Worm (Caenorhabditis elegans) whole organism, L1 larva: ENCODE measurements around the gene F53C3.4.
A peak's percentile ranks its signal among the peaks of the same experiment; 100 is the strongest.

Experiments
- C04F5.9 ChIP-seq: sonication (generic microtip); optimal IDR thresholded peaks from 2 replicates; lab custom pipeline; 2016; ENCODE audit warnings: missing genetic modification characterization, missing compliant biosample characterization
- C16A3.4 ChIP-seq: fragments of 150-350 bp; optimal IDR thresholded peaks from 2 replicates; lab custom pipeline; 2014; ENCODE audit warnings: missing biosample characterization, missing genetic modification characterization
- F16B12.6 ChIP-seq: fragments of 150-350 bp; optimal IDR thresholded peaks from 2 replicates; lab custom pipeline; 2014; ENCODE audit warnings: missing biosample characterization, missing genetic modification characterization
- ama-1 ChIP-seq: fragments of 150-350 bp; optimal IDR thresholded peaks from 2 replicates; lab custom pipeline; 2014
- blmp-1 ChIP-seq: fragments of 150-350 bp; optimal IDR thresholded peaks from 2 replicates; lab custom pipeline; 2014; ENCODE audit warnings: missing biosample characterization, missing genetic modification characterization
- ceh-8 ChIP-seq: fragments of 200-800 bp; sonication (Bioruptor generic); optimal IDR thresholded peaks from 2 replicates; lab custom pipeline; 2018; ENCODE audit warnings: mild to moderate bottlenecking, missing genetic modification characterization, moderate library complexity, missing compliant biosample characterization
- ceh-82 ChIP-seq, 3 experiments: fragments of 150-350 bp in 1 of 3; sonication (generic microtip) in 2 of 3; optimal IDR thresholded peaks; 2 replicates each; lab custom pipeline; 2014 to 2017; ENCODE audit warnings: missing biosample characterization in 3 of 3, missing genetic modification characterization in 3 of 3
- ceh-88 ChIP-seq: fragments of 200-800 bp; sonication (Bioruptor generic); IDR thresholded peaks from 2 replicates; pipeline ENCODE4 v1.3.6; 2022; ENCODE audit warnings: missing genetic modification characterization, missing compliant biosample characterization
- ceh-90 ChIP-seq: sonication (generic microtip); optimal IDR thresholded peaks from 2 replicates; lab custom pipeline; 2016; ENCODE audit warnings: missing genetic modification characterization, missing compliant biosample characterization
- ces-1 ChIP-seq: fragments of 150-350 bp; optimal IDR thresholded peaks from 2 replicates; lab custom pipeline; 2014; ENCODE audit warnings: missing biosample characterization, missing genetic modification reagents, missing genetic modification characterization
- dpl-1 ChIP-seq, 3 experiments: fragments of 150-350 bp in 2 of 3; sonication (generic microtip) in 1 of 3; optimal IDR thresholded peaks; 2 replicates each; lab custom pipeline; 2014 to 2017; ENCODE audit warnings: missing biosample characterization in 3 of 3, missing genetic modification characterization in 3 of 3, missing genetic modification reagents in 3 of 3
- dsc-1 ChIP-seq: sonication (generic microtip); optimal IDR thresholded peaks from 2 replicates; lab custom pipeline; 2016; ENCODE audit warnings: mild to moderate bottlenecking, missing genetic modification characterization, missing compliant biosample characterization
- elt-2 ChIP-seq: sonication (generic microtip); optimal IDR thresholded peaks from 2 replicates; lab custom pipeline; 2016; ENCODE audit warnings: missing genetic modification characterization, mild to moderate bottlenecking, inconsistent platforms, missing compliant biosample characterization, missing genetic modification reagents
- fkh-10 ChIP-seq: sonication (generic microtip); optimal IDR thresholded peaks from 2 replicates; lab custom pipeline; 2017; ENCODE audit warnings: missing biosample characterization, missing genetic modification reagents, missing genetic modification characterization
- fkh-4 ChIP-seq: sonication (generic microtip); optimal IDR thresholded peaks from 2 replicates; lab custom pipeline; 2016; ENCODE audit warnings: missing compliant biosample characterization, missing genetic modification characterization, borderline replicate concordance
- fkh-8 ChIP-seq: sonication (generic microtip); optimal IDR thresholded peaks from 2 replicates; lab custom pipeline; 2016; ENCODE audit warnings: mild to moderate bottlenecking, missing genetic modification characterization, missing compliant biosample characterization
- hlh-4 ChIP-seq: sonication (generic microtip); optimal IDR thresholded peaks from 2 replicates; lab custom pipeline; 2016; ENCODE audit warnings: mild to moderate bottlenecking, missing genetic modification characterization, missing compliant biosample characterization
- hpl-2 ChIP-seq: fragments of 150-350 bp; optimal IDR thresholded peaks from 2 replicates; lab custom pipeline; 2014; ENCODE audit warnings: missing biosample characterization, missing genetic modification reagents, missing genetic modification characterization
- jun-1 ChIP-seq: fragments of 150-350 bp; optimal IDR thresholded peaks from 2 replicates; lab custom pipeline; 2014; ENCODE audit warnings: missing biosample characterization, missing genetic modification reagents, missing genetic modification characterization
- lin-13 ChIP-seq: fragments of 150-350 bp; optimal IDR thresholded peaks from 2 replicates; lab custom pipeline; 2014; ENCODE audit warnings: missing biosample characterization, missing genetic modification reagents, missing genetic modification characterization
- lin-14 ChIP-seq: fragments of 200-800 bp; sonication (Bioruptor generic); optimal IDR thresholded peaks from 2 replicates; lab custom pipeline; 2018; ENCODE audit warnings: mild to moderate bottlenecking, missing genetic modification characterization, moderate library complexity, missing compliant biosample characterization
- lin-35 ChIP-seq, 2 experiments: fragments of 150-350 bp; optimal IDR thresholded peaks; 2 replicates each; lab custom pipeline; 2014; ENCODE audit warnings: missing biosample characterization in 2 of 2, missing genetic modification characterization in 2 of 2, missing genetic modification reagents in 2 of 2
- lir-3 ChIP-seq: sonication (generic microtip); optimal IDR thresholded peaks from 2 replicates; lab custom pipeline; 2016; ENCODE audit warnings: mild to moderate bottlenecking, missing genetic modification characterization, moderate library complexity, missing compliant biosample characterization; ENCODE audit not compliant: poor library complexity
- lsy-2 ChIP-seq, 2 experiments: fragments of 150-350 bp; optimal IDR thresholded peaks; 2 replicates each; lab custom pipeline; 2014; ENCODE audit warnings: missing biosample characterization in 2 of 2, missing genetic modification characterization in 2 of 2
- mab-9 ChIP-seq: fragments of 200-800 bp; sonication (Bioruptor generic); IDR thresholded peaks from 2 replicates; pipeline ENCODE4 v1.3.6; 2022; ENCODE audit warnings: missing genetic modification reagents, missing genetic modification characterization, missing compliant biosample characterization
- mdl-1 ChIP-seq, 2 experiments: fragments of 150-350 bp; optimal IDR thresholded peaks; 2 replicates each; lab custom pipeline; 2014 to 2017; ENCODE audit warnings: missing biosample characterization in 2 of 2, missing genetic modification characterization in 2 of 2, inconsistent platforms in 1 of 2
- nhr-11 ChIP-seq: fragments of 150-350 bp; optimal IDR thresholded peaks from 2 replicates; lab custom pipeline; 2014; ENCODE audit warnings: missing biosample characterization, missing genetic modification characterization
- nhr-12 ChIP-seq: sonication (generic microtip); optimal IDR thresholded peaks from 2 replicates; lab custom pipeline; 2017; ENCODE audit warnings: missing biosample characterization, missing genetic modification characterization
- nhr-19 ChIP-seq: fragments of 200-800 bp; sonication (Bioruptor generic); conservative IDR thresholded peaks from 2 replicates; pipeline ENCODE4 v1.3.6; 2022; ENCODE audit warnings: missing genetic modification characterization, missing compliant biosample characterization
- nhr-237 ChIP-seq: fragments of 150-350 bp; optimal IDR thresholded peaks from 2 replicates; lab custom pipeline; 2014; ENCODE audit warnings: missing biosample characterization, missing genetic modification characterization
- nhr-28 ChIP-seq: fragments of 150-350 bp; optimal IDR thresholded peaks from 2 replicates; lab custom pipeline; 2014; ENCODE audit warnings: missing biosample characterization, missing genetic modification characterization
- nhr-71 ChIP-seq: sonication (generic microtip); optimal IDR thresholded peaks from 2 replicates; lab custom pipeline; 2016; ENCODE audit warnings: mild to moderate bottlenecking, missing genetic modification characterization, moderate library complexity, missing compliant biosample characterization
- nhr-84 ChIP-seq: sonication (generic microtip); optimal IDR thresholded peaks from 2 replicates; lab custom pipeline; 2017; ENCODE audit warnings: missing biosample characterization, missing genetic modification characterization
- nhr-85 ChIP-seq: sonication (generic microtip); peaks from one replicate; lab custom pipeline; 2016; ENCODE audit warnings: missing genetic modification characterization, inconsistent platforms, missing compliant biosample characterization
- nhr-90 ChIP-seq: sonication (generic microtip); optimal IDR thresholded peaks from 2 replicates; lab custom pipeline; 2016; ENCODE audit warnings: mild to moderate bottlenecking, missing genetic modification characterization, missing compliant biosample characterization; ENCODE audit not compliant: poor library complexity
- pqm-1 ChIP-seq: sonication (generic microtip); optimal IDR thresholded peaks from 3 replicates; lab custom pipeline; 2017; ENCODE audit warnings: missing biosample characterization, missing genetic modification characterization
- skn-1 ChIP-seq: fragments of 150-350 bp; optimal IDR thresholded peaks from 2 replicates; lab custom pipeline; 2014; ENCODE audit warnings: missing biosample characterization, missing genetic modification characterization
- snu-23 ChIP-seq: sonication (generic microtip); optimal IDR thresholded peaks from 2 replicates; lab custom pipeline; 2016; ENCODE audit warnings: missing genetic modification characterization, missing compliant biosample characterization
- sox-4 ChIP-seq: sonication (generic microtip); optimal IDR thresholded peaks from 2 replicates; lab custom pipeline; 2016; ENCODE audit warnings: missing genetic modification characterization, missing compliant biosample characterization
- swsn-7 ChIP-seq: sonication (generic microtip); optimal IDR thresholded peaks from 2 replicates; lab custom pipeline; 2016; ENCODE audit warnings: missing genetic modification characterization, missing compliant biosample characterization
- tbx-2 ChIP-seq: sonication (generic microtip); optimal IDR thresholded peaks from 2 replicates; lab custom pipeline; 2016; ENCODE audit warnings: missing genetic modification characterization, missing compliant biosample characterization
- unc-130 ChIP-seq: fragments of 150-350 bp; optimal IDR thresholded peaks from 2 replicates; lab custom pipeline; 2017; ENCODE audit warnings: missing biosample characterization, missing genetic modification characterization, inconsistent platforms
- unc-30 ChIP-seq: sonication (generic microtip); optimal IDR thresholded peaks from 2 replicates; lab custom pipeline; 2017; ENCODE audit warnings: missing biosample characterization, missing genetic modification characterization
- unc-62 ChIP-seq: fragments of 150-350 bp; optimal IDR thresholded peaks from 2 replicates; lab custom pipeline; 2014; ENCODE audit warnings: missing biosample characterization, missing genetic modification reagents, missing genetic modification characterization
- unc-86 ChIP-seq: sonication (generic microtip); optimal IDR thresholded peaks from 2 replicates; lab custom pipeline; 2016; ENCODE audit warnings: missing genetic modification characterization, missing compliant biosample characterization
- unc-98 ChIP-seq: fragments of 200-800 bp; sonication (Bioruptor generic); IDR thresholded peaks from 2 replicates; pipeline ENCODE4 v1.3.6; 2022; ENCODE audit warnings: missing genetic modification characterization, missing compliant biosample characterization
- zag-1 ChIP-seq: fragments of 150-350 bp; optimal IDR thresholded peaks from 2 replicates; lab custom pipeline; 2014; ENCODE audit warnings: missing biosample characterization, missing genetic modification characterization
- zip-4 ChIP-seq: fragments of 200-800 bp; sonication (Bioruptor generic); optimal IDR thresholded peaks from 2 replicates; lab custom pipeline; 2018; ENCODE audit warnings: mild to moderate bottlenecking, missing genetic modification characterization, moderate library complexity, missing compliant biosample characterization
- ztf-11 ChIP-seq, 2 experiments: sonication (generic microtip); optimal IDR thresholded peaks; 2 replicates each; lab custom pipeline; 2016 to 2017; ENCODE audit warnings: missing genetic modification characterization in 2 of 2, missing biosample characterization in 1 of 2, missing compliant biosample characterization in 1 of 2

Gene F53C3.4

DNA sequence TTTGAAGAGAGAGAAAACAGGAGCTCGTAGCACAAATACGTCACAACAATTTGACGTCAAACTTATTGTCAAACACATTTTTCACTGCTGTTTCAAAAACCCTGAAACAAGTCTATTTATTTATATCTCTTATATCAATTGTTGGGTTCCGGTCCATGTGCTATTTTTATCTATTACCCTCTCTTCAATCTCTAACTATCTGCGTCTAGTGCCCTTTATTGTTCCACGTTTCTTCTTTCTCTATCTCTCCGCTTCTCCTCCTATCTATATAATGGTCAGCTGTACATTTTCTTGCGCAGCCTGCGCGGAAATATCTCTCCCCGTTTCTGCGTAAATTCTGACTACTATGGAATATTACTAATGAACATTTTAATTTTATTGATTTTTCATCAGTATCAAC is 4.3 kb upstream of the F53C3.4 start (continued):
- TF ChIP-seq ceh-88 (GFP tag; lab: Robert Waterston, UW) (no peak), zag-1 (tag; lab: Kevin White, UChicago) (no peak), nhr-237 (no peak), unc-30 (tag; lab: Kevin White, UChicago) (no peak), dsc-1 (tag; lab: Kevin White, UChicago) (peak; percentile 1), unc-98 (GFP tag; lab: Robert Waterston, UW) (no peak), lin-35 (GFP tag; optimal IDR thresholded peaks at IDR 0.05; lab: Kevin White, UChicago) (peak; percentile 24 to 56), hlh-4 (tag; lab: Kevin White, UChicago) (no peak), pqm-1 (tag; lab: Kevin White, UChicago) (no peak), zip-4 (GFP tag; lab: Kevin White, UChicago) (no peak), ztf-11 (tag; optimal IDR thresholded peaks at IDR 0.05; lab: Kevin White, UChicago) (no peak), dpl-1 (GFP tag; optimal IDR thresholded peaks at IDR 0.05; lab: Kevin White, UChicago) (peak; percentile 24 to 43 (median 31)), ces-1 (GFP tag; lab: Kevin White, UChicago) (no peak), lsy-2 (tag; optimal IDR thresholded peaks at IDR 0.05; lab: Kevin White, UChicago) (peak; percentile 37 to 67), skn-1 (peak; percentile 59), swsn-7 (tag; lab: Kevin White, UChicago) (peak; percentile 41), elt-2 (tag; lab: Kevin White, UChicago) (peak; percentile 5), snu-23 (GFP tag; lab: Kevin White, UChicago) (peak; percentile 68), fkh-8 (tag; lab: Kevin White, UChicago) (peak; percentile 35), tbx-2 (peak; percentile 55), nhr-28 (no peak), lir-3 (tag; lab: Kevin White, UChicago) (peak; percentile 58)

- TF ChIP-seq ceh-82 (tag; optimal IDR thresholded peaks at IDR 0.05; lab: Kevin White, UChicago) (peak in 2 of 3 experiments; percentile 36 to 67), sox-4 (tag; lab: Kevin White, UChicago) (peak; percentile 48), nhr-19 (peak; percentile 53), nhr-11 (tag; lab: Kevin White, UChicago) (peak; percentile 24), tbx-2 (peak; percentile 65), unc-130 (tag; lab: Kevin White, UChicago) (no peak), ceh-90 (tag; lab: Kevin White, UChicago) (no peak), snu-23 (GFP tag; lab: Kevin White, UChicago) (peak; percentile 61), nhr-84 (tag; lab: Kevin White, UChicago) (no peak), mab-9 (no peak), unc-30 (tag; lab: Kevin White, UChicago) (no peak), jun-1 (peak; percentile 28), zip-4 (GFP tag; lab: Kevin White, UChicago) (peak; percentile 42), pqm-1 (tag; lab: Kevin White, UChicago) (no peak), ceh-8 (GFP tag; lab: Kevin White, UChicago) (peak; percentile 77), fkh-10 (GFP tag; lab: Kevin White, UChicago) (no peak), dpl-1 (GFP tag; optimal IDR thresholded peaks at IDR 0.05; lab: Kevin White, UChicago) (peak in 2 of 3 experiments; percentile 30 to 38), ama-1 (no peak), nhr-90 (tag; lab: Kevin White, UChicago) (peak; percentile 21), unc-98 (GFP tag; lab: Robert Waterston, UW) (0 out of 2 replicates have a peak, but pooled peaks have one; percentile 16), C16A3.4 (tag; lab: Kevin White, UChicago) (peak; percentile 26), mdl-1 (tag; optimal IDR thresholded peaks at IDR 0.05; lab: Kevin White, UChicago) (peak in 1 of 2 experiments; percentile 55), nhr-71 (peak; percentile 91), lin-13 (peak; percentile 51), unc-62 (no peak), nhr-12 (tag; lab: Kevin White, UChicago) (no peak), fkh-4 (tag; lab: Kevin White, UChicago) (no peak), skn-1 (peak; percentile 70), fkh-8 (tag; lab: Kevin White, UChicago) (peak; percentile 61), C04F5.9 (tag; lab: Kevin White, UChicago) (no peak), F16B12.6 (tag; lab: Kevin White, UChicago) (no peak), unc-86 (tag; lab: Kevin White, UChicago) (peak; percentile 67), nhr-85 (peak; percentile 89), hpl-2 (GFP tag; lab: Kevin White, UChicago) (no peak), lin-14 (GFP tag; lab: Kevin White, UChicago) (peak; percentile 95), hlh-4 (tag; lab: Kevin White, UChicago) (no peak), blmp-1 (tag; lab: Kevin White, UChicago) (peak; percentile 41)
Observed at ce11 chrII:3897758-3898494, 3.3 kb upstream of the F53C3.4 start, which contains the start of gene F53C3.6. Gene F53C3.6, plus strand, starts transcription at chrII:3898142.
